Worm (Caenorhabditis elegans): ENCODE data around the gene chil-3.

Gene chil-3

DNA sequence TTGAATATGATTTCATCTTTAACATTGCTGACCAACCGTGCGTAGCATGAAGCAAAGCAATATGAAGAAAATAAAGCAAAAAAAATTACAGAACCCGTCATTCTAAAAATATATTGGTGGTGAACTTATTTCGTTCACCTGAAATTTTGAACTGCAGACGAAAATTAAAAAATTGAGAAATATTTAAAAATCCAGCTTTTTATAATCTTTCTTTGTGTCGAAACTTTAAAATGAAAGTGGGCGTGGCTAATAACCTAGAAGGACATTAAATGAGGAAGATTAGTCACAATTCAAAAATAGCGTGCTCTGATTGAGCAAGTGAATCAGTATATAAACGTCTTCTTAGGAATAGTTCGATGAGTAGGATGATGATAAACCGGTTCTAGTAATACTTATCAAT is 11.8 kb downstream of the chil-3 start, which contains the start of gene old-2:
Gene old-2, minus strand, starts transcription at position 101 of the 400 bp plus-strand sequence.
- TF ChIP-seq ama-1 (optimal IDR thresholded peaks at IDR 0.05) (no peak), ztf-11 (tag; optimal IDR thresholded peaks at IDR 0.05) (no peak), ZK546.5 (tag; optimal IDR thresholded peaks at IDR 0.05) (no peak), zag-1 (tag; optimal IDR thresholded peaks at IDR 0.05) (no peak), nhr-11 (tag; optimal IDR thresholded peaks at IDR 0.05) (no peak), gmeb-1 (tag; optimal IDR thresholded peaks at IDR 0.05) (no peak), sma-9 (GFP tag; optimal IDR thresholded peaks at IDR 0.05) (no peak), sma-9 (tag; optimal IDR thresholded peaks at IDR 0.05) (no peak), ztf-1 (GFP tag; conservative IDR thresholded peaks at IDR 0.05) (no peak), unc-55 (GFP tag; optimal IDR thresholded peaks at IDR 0.05) (no peak), lsy-2 (tag; optimal IDR thresholded peaks at IDR 0.05) (no peak), snpc-4 (tag; optimal IDR thresholded peaks at IDR 0.05) (no peak), nhr-77 (tag; optimal IDR thresholded peaks at IDR 0.05) (no peak), unc-39 (tag; optimal IDR thresholded peaks at IDR 0.05) (no peak), ceh-16 (tag; optimal IDR thresholded peaks at IDR 0.05) (no peak), nhr-10 (tag; optimal IDR thresholded peaks at IDR 0.05) (no peak)

ce11 chrII:9845239-9845638 is 16.1 kb downstream of the chil-3 start, which contains the start of gene chil-9:
Gene chil-9, minus strand, starts transcription at chrII:9845339.
- TF ChIP-seq sma-9 (GFP tag; optimal IDR thresholded peaks at IDR 0.05) (no peak), sma-9 (tag; optimal IDR thresholded peaks at IDR 0.05) (no peak), nhr-237 (tag; optimal IDR thresholded peaks at IDR 0.05) (no peak), ztf-11 (tag; optimal IDR thresholded peaks at IDR 0.05) (no peak), aly-2 (tag; optimal IDR thresholded peaks at IDR 0.05) (no peak), lin-13 (GFP tag; optimal IDR thresholded peaks at IDR 0.05) (no peak), alr-1 (tag; optimal IDR thresholded peaks at IDR 0.05) (no peak), F13H6.1 (tag; optimal IDR thresholded peaks at IDR 0.05) (no peak), elt-1 (tag; optimal IDR thresholded peaks at IDR 0.05) (no peak), sma-3 (GFP tag; optimal IDR thresholded peaks at IDR 0.05) (no peak), ama-1 (optimal IDR thresholded peaks at IDR 0.05) (no peak)

ce11 chrII:9841985-9842505 is 19.2 kb downstream of the chil-3 start, which contains the start of gene rnh-1.2:
Gene rnh-1.2, minus strand, starts transcription at chrII:9842035.
- TF ChIP-seq unc-55 (GFP tag; optimal IDR thresholded peaks at IDR 0.05) (no peak), sem-4 (tag; optimal IDR thresholded peaks at IDR 0.05) (no peak), nhr-77 (tag; optimal IDR thresholded peaks at IDR 0.05) (no peak), aly-2 (tag; optimal IDR thresholded peaks at IDR 0.05) (no peak), blmp-1 (tag; optimal IDR thresholded peaks at IDR 0.05; ENCODE audit: insufficient read depth) (no peak), ztf-1 (GFP tag; conservative IDR thresholded peaks at IDR 0.05) (no peak), Y55F3AM.14 (GFP tag; optimal IDR thresholded peaks at IDR 0.05) (no peak), ama-1 (optimal IDR thresholded peaks at IDR 0.05) (no peak), sma-3 (GFP tag; optimal IDR thresholded peaks at IDR 0.05) (no peak), fos-1 (tag; optimal IDR thresholded peaks at IDR 0.05) (no peak), nhr-6 (tag; optimal IDR thresholded peaks at IDR 0.05) (no peak), nhr-10 (tag; optimal IDR thresholded peaks at IDR 0.05) (no peak), lin-39 (tag; optimal IDR thresholded peaks at IDR 0.05) (no peak)

ce11 chrII:9840313-9840712 is 21.0 kb downstream of the chil-3 start, which contains the start of gene ZK938.11:
Gene ZK938.11, minus strand, starts transcription at chrII:9840413.
- TF ChIP-seq unc-62 (GFP tag; optimal IDR thresholded peaks at IDR 0.05), result no peak
- TF ChIP-seq nhr-23 (tag; optimal IDR thresholded peaks at IDR 0.05), result no peak

DNA sequence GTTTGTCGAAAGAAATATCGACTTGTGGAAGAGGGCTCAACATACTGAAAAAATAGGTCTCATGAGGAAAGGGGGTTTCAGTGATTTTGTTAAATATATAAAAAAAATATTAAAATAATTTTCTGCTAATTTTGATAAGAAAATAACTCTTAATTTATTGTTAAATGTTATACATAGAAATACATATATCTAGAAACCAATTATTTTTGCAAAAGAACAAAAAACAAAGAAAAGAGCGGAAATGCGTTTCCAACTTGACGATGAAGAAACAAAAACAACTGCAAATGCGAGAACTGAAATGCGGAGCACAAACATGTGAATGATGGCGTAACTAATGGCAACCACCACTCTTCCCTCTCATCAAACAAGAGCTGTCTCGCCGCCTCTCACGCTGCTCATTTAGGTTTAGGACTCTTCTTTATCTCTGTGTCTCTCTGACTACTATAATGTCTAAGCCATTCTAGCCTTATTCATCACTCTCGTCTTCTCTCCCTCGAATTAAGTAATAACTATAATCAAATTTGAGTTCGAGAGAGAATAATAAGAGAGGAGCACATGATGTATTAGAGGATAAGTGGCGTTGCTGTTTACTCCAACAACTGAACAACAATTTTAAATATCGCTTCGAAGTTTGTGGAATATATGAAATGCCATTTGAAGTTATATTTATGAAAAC is 22.9 kb downstream of the chil-3 start, which contains the start of gene arrd-4:
Gene arrd-4, minus strand, starts transcription at position 51 of the 676 bp plus-strand sequence.
- TF ChIP-seq lin-11 (tag; optimal IDR thresholded peaks at IDR 0.05) (peak; percentile 6), nhr-21 (tag; optimal IDR thresholded peaks at IDR 0.05) (no peak)

Measured in whole organism, L2 larva.